Worm (Caenorhabditis elegans) whole organism, mixed stage, embryonic: ENCODE measurements around the gene Y44A6D.6.

ENCODE experiments used
- elt-3 ChIP-seq: fragments of 150-350 bp; optimal IDR thresholded peaks from 2 replicates; lab custom pipeline; 2014; ENCODE audit warnings: missing biosample characterization, missing genetic modification characterization
- lin-13 ChIP-seq: fragments of 150-350 bp; optimal IDR thresholded peaks from 2 replicates; lab custom pipeline; 2014; ENCODE audit warnings: missing biosample characterization, missing genetic modification characterization
- lsy-2 ChIP-seq: fragments of 150-350 bp; optimal IDR thresholded peaks from 2 replicates; lab custom pipeline; 2014; ENCODE audit warnings: missing biosample characterization, missing genetic modification characterization
- mep-1 ChIP-seq: fragments of 150-350 bp; optimal IDR thresholded peaks from 2 replicates; lab custom pipeline; 2017; ENCODE audit warnings: missing biosample characterization, missing genetic modification reagents, missing genetic modification characterization, inconsistent platforms
- nhr-237 ChIP-seq: fragments of 150-350 bp; optimal IDR thresholded peaks from 2 replicates; lab custom pipeline; 2014; ENCODE audit warnings: missing biosample characterization, missing genetic modification characterization
- nhr-28 ChIP-seq: fragments of 150-350 bp; optimal IDR thresholded peaks from 2 replicates; lab custom pipeline; 2014; ENCODE audit warnings: missing biosample characterization, missing genetic modification characterization
- pha-4 ChIP-seq: fragments of 150-350 bp; optimal IDR thresholded peaks from 2 replicates; lab custom pipeline; 2018; ENCODE audit warnings: missing biosample characterization, missing genetic modification reagents, missing genetic modification characterization
- snpc-4 ChIP-seq: fragments of 150-350 bp; optimal IDR thresholded peaks from 2 replicates; lab custom pipeline; 2014; ENCODE audit warnings: missing biosample characterization, missing genetic modification characterization
- sptf-1 ChIP-seq: sonication (generic microtip); optimal IDR thresholded peaks from 2 replicates; lab custom pipeline; 2017; ENCODE audit warnings: mild to moderate bottlenecking, missing genetic modification characterization, moderate library complexity, missing compliant biosample characterization
- unc-120 ChIP-seq: sonication (generic microtip); optimal IDR thresholded peaks from 2 replicates; lab custom pipeline; 2017; ENCODE audit warnings: missing genetic modification characterization, missing compliant biosample characterization; ENCODE audit not compliant: poor library complexity, severe bottlenecking
- unc-39 ChIP-seq: fragments of 150-350 bp; optimal IDR thresholded peaks from 2 replicates; lab custom pipeline; 2014; ENCODE audit warnings: missing biosample characterization, missing genetic modification characterization
- unc-62 ChIP-seq: fragments of 150-350 bp; optimal IDR thresholded peaks from 2 replicates; lab custom pipeline; 2014; ENCODE audit warnings: missing biosample characterization, missing genetic modification reagents, missing genetic modification characterization
- ztf-11 ChIP-seq: fragments of 150-350 bp; optimal IDR thresholded peaks from 2 replicates; lab custom pipeline; 2014; ENCODE audit warnings: missing biosample characterization, missing genetic modification characterization

- TF ChIP-seq nhr-28 (tag; lab: Kevin White, UChicago) (no peak), unc-62 (GFP tag; lab: Kevin White, UChicago) (peak; percentile 72), pha-4 (tag; lab: Kevin White, UChicago) (no peak), snpc-4 (tag; lab: Kevin White, UChicago) (no peak), nhr-237 (tag; lab: Kevin White, UChicago) (no peak), mep-1 (tag; lab: Kevin White, UChicago) (no peak), sptf-1 (tag; lab: Kevin White, UChicago) (no peak), elt-3 (tag; lab: Kevin White, UChicago) (no peak), ztf-11 (tag; lab: Kevin White, UChicago) (no peak), unc-39 (no peak), unc-120 (tag; lab: Kevin White, UChicago) (no peak), lin-13 (no peak), lsy-2 (tag; lab: Kevin White, UChicago) (no peak)
Observed at ce11 chrV:20850580-20850979, 43.4 kb downstream of the Y44A6D.6 start, which contains the start of gene clec-264.
